Fruit fly (Drosophila melanogaster): Measurements from ENCODE around the gene CG5194.
A peak's percentile ranks its signal among the peaks of the same experiment; 100 is the strongest.

dm6 chr3L:8974478-8975477 lies 34.9 kb downstream of the CG5194 start, which contains the start of the genes pix and Srp68:
- TF ChIP-seq psq (GFP tag; optimal IDR thresholded peaks at IDR 0.05) (peak; percentile 74), Hr83 (GFP tag; optimal IDR thresholded peaks at IDR 0.05; ENCODE audit: poor library complexity, severe bottlenecking) (peak; percentile 0), ey (GFP tag; optimal IDR thresholded peaks at IDR 0.05) (peak; percentile 70), GATAd (GFP tag; optimal IDR thresholded peaks at IDR 0.05) (peak; percentile 60), h (GFP tag; optimal IDR thresholded peaks at IDR 0.05) (no peak), jim (GFP tag; optimal IDR thresholded peaks at IDR 0.05) (no peak), rgr (GFP tag; optimal IDR thresholded peaks at IDR 0.05) (peak; percentile 72), OdsH (GFP tag; optimal IDR thresholded peaks at IDR 0.05) (peak; percentile 70), sage (GFP tag; optimal IDR thresholded peaks at IDR 0.05) (no peak), CG32264 (GFP tag; optimal IDR thresholded peaks at IDR 0.05) (no peak), Dif (GFP tag; optimal IDR thresholded peaks at IDR 0.05; ENCODE audit: partially characterized antibody) (no peak), br (GFP tag; optimal IDR thresholded peaks at IDR 0.05) (no peak), dsf (GFP tag; optimal IDR thresholded peaks at IDR 0.05; ENCODE audit: borderline replicate concordance) (no peak)

Measured in whole organism, wandering third instar larva.